Fruit fly (Drosophila melanogaster) ovary, adult (tissue): Measurements from ENCODE around the gene THADA.

Experiments used
- CG17801 ChIP-seq: fragments of 200-800 bp; optimal IDR thresholded peaks from 2 replicates; lab custom pipeline; 2019; ENCODE audit warnings: missing biosample characterization, mild to moderate bottlenecking, missing genetic modification characterization, moderate library complexity; ENCODE audit not compliant: partially characterized antibody

The THADA gene

DNA sequence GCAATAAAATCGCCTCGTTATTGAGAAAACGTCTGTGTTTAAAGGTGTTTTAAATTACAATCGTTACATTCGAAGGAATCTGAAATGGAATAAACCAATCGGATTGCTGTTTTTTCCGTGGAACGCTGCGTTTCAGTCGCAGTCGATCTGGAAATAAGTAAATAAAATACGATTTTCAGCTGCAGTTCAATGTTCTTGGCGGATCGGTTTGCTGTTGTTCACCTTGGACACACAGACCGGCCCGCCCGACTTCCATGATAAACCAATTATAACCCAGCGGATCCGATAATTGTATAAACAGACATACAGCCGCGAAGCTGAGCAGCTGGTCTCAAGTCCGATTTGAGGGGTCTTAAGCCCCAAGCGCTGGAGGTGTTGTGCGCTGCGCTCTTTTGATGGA, 25.0 kb downstream of the THADA start:
- TF ChIP-seq CG17801 (GFP tag; lab: Kevin White, UChicago) = no peak

DNA sequence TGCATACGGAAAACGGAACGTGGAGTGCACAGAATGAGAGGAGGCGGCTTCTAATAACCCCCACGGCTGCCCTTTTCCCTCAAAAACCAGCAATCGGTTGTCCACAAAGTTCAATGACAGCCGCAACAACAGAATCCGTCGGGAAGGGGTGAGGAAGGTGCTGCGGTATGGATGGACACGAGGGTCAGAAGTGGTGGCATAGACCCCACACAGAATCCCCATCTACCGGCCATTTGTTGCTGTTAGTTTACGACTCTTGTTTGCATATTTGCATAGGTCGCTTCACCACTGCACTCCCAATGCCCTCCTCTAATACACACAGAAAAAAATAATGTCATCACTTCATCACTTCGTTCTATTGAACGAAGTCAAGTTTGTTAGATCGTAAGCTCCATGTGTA, 26.3 kb downstream of the THADA start:
- no peak for TF ChIP-seq CG17801 (GFP tag; lab: Kevin White, UChicago)

DNA sequence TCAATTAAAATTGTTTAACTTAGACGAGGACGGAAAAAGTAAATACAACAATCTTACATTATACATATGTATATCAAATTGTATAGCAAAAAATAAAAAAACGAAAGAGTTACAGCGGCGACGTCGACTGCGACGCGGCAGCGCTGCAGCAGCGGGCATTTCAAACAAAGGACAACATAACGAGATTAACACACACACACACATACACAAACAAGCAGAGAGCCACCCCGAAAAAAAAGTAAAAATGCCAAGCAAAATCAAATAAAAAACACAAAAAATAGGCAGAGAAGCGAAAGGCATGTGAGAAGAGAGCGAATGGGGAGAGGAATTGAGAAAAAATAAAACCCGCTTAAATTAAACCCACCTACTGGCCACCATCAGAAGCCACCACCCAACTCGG, 37.6 kb downstream of the THADA start:
- TF ChIP-seq CG17801 (GFP tag; lab: Kevin White, UChicago) = no peak

DNA sequence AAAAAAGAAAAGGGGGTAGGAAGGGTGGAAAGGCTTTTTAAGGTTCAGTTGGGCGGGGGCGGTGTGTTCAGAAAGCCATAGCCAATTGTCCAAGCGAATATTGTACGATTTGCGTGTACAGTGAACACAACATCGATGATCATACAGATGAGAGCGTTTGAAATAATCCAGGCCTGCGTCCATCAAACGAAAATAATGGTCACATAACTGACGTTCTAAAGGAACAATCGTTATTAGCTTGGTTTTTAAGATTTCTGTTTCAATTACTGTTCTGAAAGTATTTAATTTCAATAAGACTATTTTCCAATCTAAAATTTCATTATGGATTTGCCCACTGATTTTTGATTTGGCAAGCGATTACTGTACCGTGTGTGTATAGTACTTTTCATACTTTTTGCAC, 40.1 kb downstream of the THADA start:
- TF ChIP-seq CG17801 (GFP tag; lab: Kevin White, UChicago) = no peak

DNA sequence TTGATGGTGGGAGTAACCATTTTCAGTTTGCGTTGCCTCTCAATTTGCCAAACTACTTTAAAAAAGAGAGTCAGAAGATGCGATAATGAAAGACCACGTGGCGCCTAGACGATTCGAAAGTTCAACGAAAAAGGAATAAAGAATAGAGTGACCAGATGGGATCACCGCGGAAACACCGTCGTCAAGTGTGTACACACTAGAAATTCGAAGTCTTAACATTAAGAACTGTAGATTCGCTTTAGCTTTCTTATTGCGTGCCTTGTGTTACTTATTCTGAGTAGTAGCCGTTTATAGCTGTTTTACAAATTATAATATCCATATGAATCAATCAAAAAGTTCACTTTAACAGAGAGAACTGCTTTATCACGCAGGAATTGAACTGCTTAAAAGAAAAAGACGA, 41.3 kb downstream of the THADA start, which contains the start of gene SkpE:
SkpE (minus strand) TSS at position 101 of the 400 bp plus-strand sequence.
- TF ChIP-seq CG17801 (GFP tag; lab: Kevin White, UChicago) = no peak

- TF ChIP-seq CG17801 (GFP tag; lab: Kevin White, UChicago) = no peak
Observed at dm6 chrX:19818617-19819016, 46.7 kb downstream of the THADA start.

- TF ChIP-seq CG17801 (GFP tag; lab: Kevin White, UChicago) = no peak
Observed at dm6 chrX:19815772-19816171, 49.6 kb downstream of the THADA start, which contains the start of gene SkpC. Gene SkpC (plus strand): TSS chrX:19816072.

dm6 chrX:19812429-19812828, 52.9 kb downstream of the THADA start, which contains the start of gene SkpD:
Gene SkpD (plus strand): TSS chrX:19812729.
- no peak for TF ChIP-seq CG17801 (GFP tag; lab: Kevin White, UChicago)

DNA sequence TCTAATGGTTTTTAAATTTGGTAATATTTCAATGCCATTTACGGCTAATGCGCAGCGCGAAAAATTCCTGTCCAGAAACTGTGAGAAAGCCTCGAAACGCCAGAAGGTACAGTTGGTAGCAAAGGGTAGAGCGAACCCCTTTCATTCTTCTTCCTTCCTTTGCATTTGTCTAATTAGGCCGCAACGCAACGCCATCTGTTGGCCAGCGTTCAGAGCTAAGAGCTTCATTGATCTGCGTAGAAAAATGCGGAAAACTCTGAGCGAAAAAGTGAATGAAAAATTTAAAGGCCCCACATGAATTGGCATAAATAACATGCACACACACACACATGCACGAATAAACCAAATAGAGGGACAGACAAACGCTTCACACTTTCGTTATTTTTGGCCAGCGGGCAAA, 54.3 kb downstream of the THADA start:
- no peak for TF ChIP-seq CG17801 (GFP tag; lab: Kevin White, UChicago)
